Fruit fly (Drosophila melanogaster): Measurements from ENCODE around the gene CG43336.

The CG43336 gene

dm6 chr3R:15634135-15634534 is 2.8 kb upstream of the CG43336 start:
- TF ChIP-seq exex (tag; optimal IDR thresholded peaks at IDR 0.05), result no peak
- no peak for TF ChIP-seq CG6765 (GFP tag; optimal IDR thresholded peaks at IDR 0.05)
- no peak for TF ChIP-seq CG32532 (GFP tag; IDR thresholded peaks at IDR 0.05)
- peak; percentile 14 for TF ChIP-seq Sox102F (GFP tag; optimal IDR thresholded peaks at IDR 0.05)
- no peak for TF ChIP-seq fd64A (GFP tag; optimal IDR thresholded peaks at IDR 0.05)
- TF ChIP-seq klu (GFP tag; IDR thresholded peaks at IDR 0.05), result no peak
- no peak for TF ChIP-seq CG16813 (GFP tag; IDR thresholded peaks at IDR 0.05; ENCODE audit: partially characterized antibody)
- TF ChIP-seq Nf-YC (tag; optimal IDR thresholded peaks at IDR 0.05), result no peak
- no peak for TF ChIP-seq gcm2 (GFP tag; optimal IDR thresholded peaks at IDR 0.05)
- TF ChIP-seq lov (optimal IDR thresholded peaks at IDR 0.05), result no peak
- TF ChIP-seq lov (GFP tag; IDR thresholded peaks at IDR 0.05), result no peak
- TF ChIP-seq sr (GFP tag; IDR thresholded peaks at IDR 0.05), result no peak
- TF ChIP-seq CG15514 (GFP tag; optimal IDR thresholded peaks at IDR 0.05), result no peak
- no peak for TF ChIP-seq ken (GFP tag; IDR thresholded peaks at IDR 0.05)
- TF ChIP-seq Kr (GFP tag; optimal IDR thresholded peaks at IDR 0.05), result no peak
- no peak for TF ChIP-seq CG10543 (GFP tag; optimal IDR thresholded peaks at IDR 0.05)
- no peak for TF ChIP-seq CG10431 (GFP tag; optimal IDR thresholded peaks at IDR 0.05)
- TF ChIP-seq ci (GFP tag; IDR thresholded peaks at IDR 0.05), result no peak
- no peak for TF ChIP-seq disco-r (GFP tag; optimal IDR thresholded peaks at IDR 0.05)
- no peak for TF ChIP-seq nom (GFP tag; optimal IDR thresholded peaks at IDR 0.05)
- peak; percentile 68 for TF ChIP-seq D19A (tag; optimal IDR thresholded peaks at IDR 0.05)
- TF ChIP-seq Atf-2 (GFP tag; optimal IDR thresholded peaks at IDR 0.05), result no peak
- no peak for TF ChIP-seq slou (GFP tag; optimal IDR thresholded peaks at IDR 0.05)
- TF ChIP-seq Dll (GFP tag; IDR thresholded peaks at IDR 0.05; ENCODE audit: partially characterized antibody), result no peak
- TF ChIP-seq CG2116 (GFP tag; optimal IDR thresholded peaks at IDR 0.05), result no peak
- TF ChIP-seq Hey (tag; optimal IDR thresholded peaks at IDR 0.05), result no peak
- no peak for TF ChIP-seq dati (GFP tag; IDR thresholded peaks at IDR 0.05)
- no peak for TF ChIP-seq ro (GFP tag; IDR thresholded peaks at IDR 0.05)
- TF ChIP-seq Opbp (GFP tag; IDR thresholded peaks at IDR 0.05; ENCODE audit: partially characterized antibody), result no peak
- peak in 1 of 2 experiments; percentile 9 for TF ChIP-seq bsh (GFP tag; optimal IDR thresholded peaks at IDR 0.05)
- TF ChIP-seq corto (GFP tag; optimal IDR thresholded peaks at IDR 0.05), result peak; percentile 46
- no peak for TF ChIP-seq gsb (GFP tag; IDR thresholded peaks at IDR 0.05)
- TF ChIP-seq lbe (GFP tag; optimal IDR thresholded peaks at IDR 0.05), result peak; percentile 48
- TF ChIP-seq Drgx (GFP tag; IDR thresholded peaks at IDR 0.05), result 0 out of 2 replicates have a peak, but pooled peaks have one; percentile 12
- no peak for TF ChIP-seq gsb-n (tag; optimal IDR thresholded peaks at IDR 0.05)
- no peak for TF ChIP-seq onecut (GFP tag; IDR thresholded peaks at IDR 0.05)

dm6 chr3R:15635168-15635567 is 1.8 kb upstream of the CG43336 start, which contains the start of gene CG43335:
Gene CG43335, plus strand, starts transcription at chr3R:15635468.
- TF ChIP-seq Jarid2 (GFP tag; optimal IDR thresholded peaks at IDR 0.05) (no peak), Hmx (GFP tag; optimal IDR thresholded peaks at IDR 0.05) (no peak), CG4360 (GFP tag; IDR thresholded peaks at IDR 0.05) (no peak), ase (GFP tag; IDR thresholded peaks at IDR 0.05) (no peak), CG11456 (GFP tag; IDR thresholded peaks at IDR 0.05) (no peak), crc (GFP tag; optimal IDR thresholded peaks at IDR 0.05) (no peak), crol (GFP tag; IDR thresholded peaks at IDR 0.05) (no peak), gcm (GFP tag; optimal IDR thresholded peaks at IDR 0.05) (no peak), fd3F (GFP tag; optimal IDR thresholded peaks at IDR 0.05) (no peak), Doc3 (GFP tag; IDR thresholded peaks at IDR 0.05; ENCODE audit: partially characterized antibody) (no peak), CG10543 (GFP tag; optimal IDR thresholded peaks at IDR 0.05) (no peak), D19B (GFP tag; optimal IDR thresholded peaks at IDR 0.05) (no peak), prd (optimal IDR thresholded peaks at IDR 0.05) (no peak), prd (GFP tag; IDR thresholded peaks at IDR 0.05) (no peak), trh (GFP tag; optimal IDR thresholded peaks at IDR 0.05) (no peak), hkb (optimal IDR thresholded peaks at IDR 0.05) (no peak), hkb (GFP tag; IDR thresholded peaks at IDR 0.05) (no peak), CG13287 (GFP tag; IDR thresholded peaks at IDR 0.05; ENCODE audit: partially characterized antibody) (no peak), tio (GFP tag; optimal IDR thresholded peaks at IDR 0.05) (no peak), eve (GFP tag; optimal IDR thresholded peaks at IDR 0.05) (no peak)
